Worm (Caenorhabditis elegans): ENCODE data around the gene K07D4.4.

ce11 chrII:4071075-4071474 lies 38.9 kb upstream of the K07D4.4 start:
- TF ChIP-seq rnt-1 (tag; optimal IDR thresholded peaks at IDR 0.05) (no peak), elt-2 (tag; optimal IDR thresholded peaks at IDR 0.05) (no peak), nhr-232 (tag; optimal IDR thresholded peaks at IDR 0.05) (no peak), dmd-4 (tag; optimal IDR thresholded peaks at IDR 0.05; ENCODE audit: borderline replicate concordance) (no peak), unc-86 (tag; optimal IDR thresholded peaks at IDR 0.05) (no peak), Y22D7AL.16 (tag; optimal IDR thresholded peaks at IDR 0.05) (no peak), ceh-30 (tag; optimal IDR thresholded peaks at IDR 0.05) (no peak), unc-55 (GFP tag; optimal IDR thresholded peaks at IDR 0.05) (no peak), hlh-8 (tag; optimal IDR thresholded peaks at IDR 0.05) (no peak), ceh-14 (tag; optimal IDR thresholded peaks at IDR 0.05) (no peak), pha-4 (tag; optimal IDR thresholded peaks at IDR 0.05) (no peak), sox-2 (GFP tag; IDR thresholded peaks at IDR 0.05) (no peak), fkh-10 (GFP tag; optimal IDR thresholded peaks at IDR 0.05) (no peak), hlh-30 (tag; optimal IDR thresholded peaks at IDR 0.05; ENCODE audit: insufficient read depth) (no peak)

Data from whole organism, late embryonic.